Fruit fly (Drosophila melanogaster): ENCODE results near the gene Ube3a.

Ube3a gene

dm6 chr3L:11173049-11173564 lies 37.3 kb downstream of the Ube3a start, which contains the start of gene CG14142:
Gene CG14142 (plus strand): TSS chr3L:11173514.
- no peak for TF ChIP-seq CG17801 (GFP tag; optimal IDR thresholded peaks at IDR 0.05; ENCODE audit: partially characterized antibody)

dm6 chr3L:11169299-11170181 lies 40.8 kb downstream of the Ube3a start, which contains the start of the genes wls and Adck5:
Gene wls (minus strand): TSS chr3L:11169625.
Gene Adck5 (plus strand): TSS chr3L:11169817.
- peak; percentile 75 for TF ChIP-seq CG17801 (GFP tag; optimal IDR thresholded peaks at IDR 0.05; ENCODE audit: partially characterized antibody)

- TF ChIP-seq CG17801 (GFP tag; optimal IDR thresholded peaks at IDR 0.05; ENCODE audit: partially characterized antibody), result no peak
These were observed 45.5 kb downstream of the Ube3a start, which contains the start of gene Alg10 for dm6 chr3L:11164899-11165298. Gene Alg10 (plus strand): TSS chr3L:11164971.
